Fruit fly (Drosophila melanogaster): ENCODE results near the gene CG42762.

Gene CG42762

dm6 chr2L:8164219-8164618 is 20.4 kb upstream of the CG42762 start (continued):
- TF ChIP-seq amos (GFP tag; IDR thresholded peaks at IDR 0.05; ENCODE audit: partially characterized antibody), result no peak
- no peak for TF ChIP-seq CG4404 (GFP tag; IDR thresholded peaks at IDR 0.05)
- TF ChIP-seq stwl (tag; optimal IDR thresholded peaks at IDR 0.05), result peak; percentile 54
- peak; percentile 39 for TF ChIP-seq mirr (GFP tag; optimal IDR thresholded peaks at IDR 0.05)
- TF ChIP-seq fd102C (GFP tag; optimal IDR thresholded peaks at IDR 0.05), result peak; percentile 89
- no peak for TF ChIP-seq sd (tag; optimal IDR thresholded peaks at IDR 0.05)
- peak; percentile 92 for TF ChIP-seq CG17568 (GFP tag; optimal IDR thresholded peaks at IDR 0.05)
- peak; percentile 71 for TF ChIP-seq CG4424 (GFP tag; optimal IDR thresholded peaks at IDR 0.05)
- TF ChIP-seq dm (GFP tag; optimal IDR thresholded peaks at IDR 0.05), result peak; percentile 39
- peak; percentile 54 for TF ChIP-seq CG10979 (tag; optimal IDR thresholded peaks at IDR 0.05)
- TF ChIP-seq CG43689 (GFP tag; IDR thresholded peaks at IDR 0.05), result peak; percentile 41; the same call in 1 of the 2 replicates
- TF ChIP-seq sug (tag; optimal IDR thresholded peaks at IDR 0.05), result no peak
- TF ChIP-seq CG2678 (tag; optimal IDR thresholded peaks at IDR 0.05), result peak; percentile 84
- TF ChIP-seq CG2875 (GFP tag; optimal IDR thresholded peaks at IDR 0.05), result peak; percentile 96
- peak; percentile 66 for TF ChIP-seq scrt (GFP tag; optimal IDR thresholded peaks at IDR 0.05)
- peak; percentile 82 for TF ChIP-seq vvl (GFP tag; IDR thresholded peaks at IDR 0.05)
- TF ChIP-seq trem (tag; optimal IDR thresholded peaks at IDR 0.05), result peak; percentile 62
- TF ChIP-seq pnt (GFP tag; optimal IDR thresholded peaks at IDR 0.05), result peak; percentile 57
- TF ChIP-seq en (GFP tag; optimal IDR thresholded peaks at IDR 0.05), result peak; percentile 76
- peak; percentile 34 for TF ChIP-seq CG9876 (GFP tag; optimal IDR thresholded peaks at IDR 0.05)
- peak; percentile 61; the same call in 1 of the 2 replicates for TF ChIP-seq CG11696 (GFP tag; IDR thresholded peaks at IDR 0.05)
- TF ChIP-seq B-H2 (GFP tag; optimal IDR thresholded peaks at IDR 0.05), result no peak
- no peak for TF ChIP-seq Elba2 (GFP tag; optimal IDR thresholded peaks at IDR 0.05)
- peak; percentile 75 for TF ChIP-seq CG12942 (GFP tag; optimal IDR thresholded peaks at IDR 0.05)
- TF ChIP-seq hkb (optimal IDR thresholded peaks at IDR 0.05), result no peak
- peak; percentile 87 for TF ChIP-seq hkb (GFP tag; IDR thresholded peaks at IDR 0.05)
- no peak for TF ChIP-seq jigr1 (GFP tag; IDR thresholded peaks at IDR 0.05)
- TF ChIP-seq gce (GFP tag; IDR thresholded peaks at IDR 0.05), result peak; percentile 76; the same call in 2 of the 3 replicates
- TF ChIP-seq CG3726 (GFP tag; IDR thresholded peaks at IDR 0.05), result 0 out of 3 replicates have a peak, but pooled peaks have one; percentile 31
- peak; percentile 98 for TF ChIP-seq ATbp (GFP tag; optimal IDR thresholded peaks at IDR 0.05)
- TF ChIP-seq CG2116 (GFP tag; optimal IDR thresholded peaks at IDR 0.05), result peak; percentile 59
- peak; percentile 84 for TF ChIP-seq Sox102F (GFP tag; optimal IDR thresholded peaks at IDR 0.05)
- TF ChIP-seq z (GFP tag; IDR thresholded peaks at IDR 0.05), result peak; percentile 63; the same call in 1 of the 3 replicates
- peak; percentile 95 for TF ChIP-seq CG15601 (tag; optimal IDR thresholded peaks at IDR 0.05)
- peak; percentile 39 for TF ChIP-seq CG4617 (GFP tag; optimal IDR thresholded peaks at IDR 0.05; ENCODE audit: borderline replicate concordance)
- TF ChIP-seq cas (GFP tag; IDR thresholded peaks at IDR 0.05), result no peak
- TF ChIP-seq yki (optimal IDR thresholded peaks at IDR 0.05), result no peak
- TF ChIP-seq pan (optimal IDR thresholded peaks at IDR 0.05), result no peak
- TF ChIP-seq pan (GFP tag; optimal IDR thresholded peaks at IDR 0.05 in 1 of 2, IDR thresholded peaks at IDR 0.05 in 1 of 2), result peak in 1 of 2 experiments; percentile 69
- TF ChIP-seq BtbVII (GFP tag; optimal IDR thresholded peaks at IDR 0.05), result peak; percentile 85
- TF ChIP-seq CG32532 (GFP tag; IDR thresholded peaks at IDR 0.05), result no peak
- peak; percentile 68 for TF ChIP-seq lbe (GFP tag; optimal IDR thresholded peaks at IDR 0.05)
- no peak; the same call in 2 of the 3 replicates for TF ChIP-seq B-H1 (GFP tag; IDR thresholded peaks at IDR 0.05)
- TF ChIP-seq ac (GFP tag; optimal IDR thresholded peaks at IDR 0.05), result peak; percentile 85
- TF ChIP-seq YL-1 (GFP tag; optimal IDR thresholded peaks at IDR 0.05), result peak; percentile 80
- peak; percentile 56 for TF ChIP-seq disco-r (GFP tag; optimal IDR thresholded peaks at IDR 0.05)
- TF ChIP-seq Hey (tag; optimal IDR thresholded peaks at IDR 0.05), result peak; percentile 34
- TF ChIP-seq Bteb2 (GFP tag; optimal IDR thresholded peaks at IDR 0.05), result peak; percentile 54
- peak; percentile 51 for TF ChIP-seq CG6683 (GFP tag; optimal IDR thresholded peaks at IDR 0.05)
- TF ChIP-seq unc-4 (GFP tag; IDR thresholded peaks at IDR 0.05; ENCODE audit: partially characterized antibody), result no peak
- peak; percentile 39; the same call in 1 of the 2 replicates for TF ChIP-seq sob (GFP tag; IDR thresholded peaks at IDR 0.05)
